Fruit fly (Drosophila melanogaster) whole organism, embryonic: ENCODE results near the gene RhoGAP5A.

Experiments used
- BtbVII ChIP-seq: fragments of 200-800 bp; sonication (Bioruptor generic); optimal IDR thresholded peaks from 3 replicates; lab custom pipeline; 2017; ENCODE audit warnings: missing biosample characterization, mild to moderate bottlenecking, missing genetic modification characterization
- CG10565 ChIP-seq: fragments of 200-800 bp; sonication (Bioruptor generic); optimal IDR thresholded peaks from 3 replicates; lab custom pipeline; 2016; ENCODE audit warnings: missing biosample characterization, mild to moderate bottlenecking, missing genetic modification characterization
- CG11093 ChIP-seq: fragments of 200-800 bp; sonication (Bioruptor generic); IDR thresholded peaks from 3 replicates; pipeline ENCODE4 v1.3.6; 2022; ENCODE audit warnings: missing biosample characterization, missing genetic modification characterization
- CG13894 ChIP-seq: fragments of 200-800 bp; sonication (Bioruptor generic); optimal IDR thresholded peaks from 3 replicates; lab custom pipeline; 2018; ENCODE audit warnings: missing biosample characterization, mild to moderate bottlenecking, missing genetic modification characterization, moderate library complexity
- CG15479 ChIP-seq: fragments of 200-800 bp; sonication (Bioruptor generic); optimal IDR thresholded peaks from 3 replicates; lab custom pipeline; 2019; ENCODE audit warnings: missing biosample characterization, mild to moderate bottlenecking, missing genetic modification characterization, moderate library complexity
- CG1603 ChIP-seq: fragments of 200-800 bp; sonication (Bioruptor generic); optimal IDR thresholded peaks from 2 replicates; lab custom pipeline; 2019; ENCODE audit warnings: missing biosample characterization, mild to moderate bottlenecking, missing genetic modification characterization, moderate library complexity
- CG17186 ChIP-seq: fragments of 200-800 bp; sonication (Bioruptor generic); optimal IDR thresholded peaks from 3 replicates; lab custom pipeline; 2017; ENCODE audit warnings: missing biosample characterization, missing genetic modification reagents, missing genetic modification characterization
- CG17328 ChIP-seq: fragments of 200-800 bp; sonication (Bioruptor generic); IDR thresholded peaks from 2 replicates; pipeline ENCODE4 v1.3.6; 2022; ENCODE audit warnings: missing biosample characterization, missing genetic modification characterization
- CG1792 ChIP-seq: fragments of 200-800 bp; sonication (Bioruptor generic); optimal IDR thresholded peaks from 2 replicates; lab custom pipeline; 2016; ENCODE audit warnings: missing biosample characterization, missing genetic modification characterization
- CG18619 ChIP-seq: fragments of 200-800 bp; sonication (Bioruptor generic); optimal IDR thresholded peaks from 3 replicates; lab custom pipeline; 2017; ENCODE audit warnings: missing biosample characterization, mild to moderate bottlenecking, missing genetic modification characterization
- CG3407 ChIP-seq: fragments of 200-800 bp; sonication (Bioruptor generic); optimal IDR thresholded peaks from 2 replicates; lab custom pipeline; 2018; ENCODE audit warnings: missing biosample characterization, mild to moderate bottlenecking, missing genetic modification characterization
- CG5245 ChIP-seq: fragments of 200-800 bp; sonication (Bioruptor generic); optimal IDR thresholded peaks from 3 replicates; lab custom pipeline; 2016; ENCODE audit warnings: missing biosample characterization, missing genetic modification characterization
- CG6791 ChIP-seq: fragments of 200-800 bp; sonication (Bioruptor generic); IDR thresholded peaks from 3 replicates; pipeline ENCODE4 v1.3.6; 2022; ENCODE audit warnings: missing biosample characterization, missing genetic modification characterization; ENCODE audit not compliant: partially characterized antibody
- CG6813 ChIP-seq: fragments of 200-800 bp; sonication (Bioruptor generic); optimal IDR thresholded peaks from 2 replicates; lab custom pipeline; 2017; ENCODE audit warnings: missing biosample characterization, missing genetic modification characterization, mild to moderate bottlenecking, moderate library complexity, missing genetic modification reagents
- CG7372 ChIP-seq: fragments of 200-800 bp; sonication (Bioruptor generic); IDR thresholded peaks from 2 replicates; pipeline ENCODE4 v1.3.6; 2022; ENCODE audit warnings: missing biosample characterization, missing genetic modification characterization
- CG7556 ChIP-seq: fragments of 200-800 bp; sonication (Bioruptor generic); optimal IDR thresholded peaks from 2 replicates; lab custom pipeline; 2017; ENCODE audit warnings: missing biosample characterization, mild to moderate bottlenecking, missing genetic modification characterization
- CG7786 ChIP-seq: fragments of 200-800 bp; sonication (Bioruptor generic); optimal IDR thresholded peaks from 2 replicates; lab custom pipeline; 2016; ENCODE audit warnings: missing biosample characterization, missing genetic modification characterization
- CG8478 ChIP-seq: fragments of >200 bp; optimal IDR thresholded peaks from 2 replicates; lab custom pipeline; 2018
- CG9817 ChIP-seq: fragments of 200-800 bp; sonication (Bioruptor generic); optimal IDR thresholded peaks from 2 replicates; lab custom pipeline; 2018; ENCODE audit warnings: missing biosample characterization, mild to moderate bottlenecking, missing genetic modification characterization, moderate library complexity
- D19B ChIP-seq: fragments of 200-800 bp; sonication (Bioruptor generic); optimal IDR thresholded peaks from 2 replicates; lab custom pipeline; 2017; ENCODE audit warnings: missing biosample characterization, mild to moderate bottlenecking, missing genetic modification characterization
- Eip74EF ChIP-seq, 2 experiments: fragments of 200-800 bp in 1 of 2; fragments of >200 bp in 1 of 2; sonication (Bioruptor generic) in 1 of 2; optimal IDR thresholded peaks; 2 replicates each; lab custom pipeline; 2017 to 2019; ENCODE audit warnings: missing biosample characterization in 2 of 2, missing genetic modification characterization in 2 of 2, mild to moderate bottlenecking in 1 of 2, moderate library complexity in 1 of 2
- H15 ChIP-seq: fragments of 200-800 bp; sonication (Bioruptor generic); IDR thresholded peaks from 3 replicates; pipeline ENCODE4 v1.3.6; 2022; ENCODE audit warnings: missing biosample characterization, missing genetic modification characterization
- HmgZ ChIP-seq: fragments of 200-800 bp; sonication (Bioruptor generic); optimal IDR thresholded peaks from 2 replicates; lab custom pipeline; 2018; ENCODE audit warnings: missing biosample characterization, mild to moderate bottlenecking, missing genetic modification characterization
- Hmr ChIP-seq: fragments of 200-800 bp; sonication (Bioruptor generic); optimal IDR thresholded peaks from 3 replicates; lab custom pipeline; 2017; ENCODE audit warnings: mild to moderate bottlenecking, missing biosample characterization, missing genetic modification reagents, missing genetic modification characterization
- Mrtf ChIP-seq: fragments of 200-800 bp; sonication (Bioruptor generic); IDR thresholded peaks from 3 replicates; pipeline ENCODE4 v1.3.6; 2022; ENCODE audit warnings: missing biosample characterization, missing genetic modification characterization
- Nf-YC ChIP-seq: fragments of 200-800 bp; optimal IDR thresholded peaks from 3 replicates; lab custom pipeline; 2019; ENCODE audit warnings: missing biosample characterization, mild to moderate bottlenecking, missing genetic modification characterization, moderate library complexity
- NfI ChIP-seq: fragments of 200-800 bp; sonication (Bioruptor generic); optimal IDR thresholded peaks from 3 replicates; lab custom pipeline; 2018; ENCODE audit warnings: missing biosample characterization, mild to moderate bottlenecking, missing genetic modification characterization, moderate library complexity
- Oaz ChIP-seq: fragments of 200-800 bp; sonication (Bioruptor generic); IDR thresholded peaks from 2 replicates; pipeline ENCODE4 v1.3.6; 2022; ENCODE audit warnings: missing biosample characterization, missing genetic modification characterization
- Sin3A ChIP-seq: fragments of >200 bp; optimal IDR thresholded peaks from 2 replicates; lab custom pipeline; 2018
- Sry-β ChIP-seq: fragments of 200-800 bp; sonication (Bioruptor generic); optimal IDR thresholded peaks from 2 replicates; lab custom pipeline; 2018; ENCODE audit warnings: missing biosample characterization, mild to moderate bottlenecking, missing genetic modification characterization, moderate library complexity
- bab2 ChIP-seq: fragments of 200-800 bp; sonication (Bioruptor generic); optimal IDR thresholded peaks from 2 replicates; lab custom pipeline; 2016; ENCODE audit warnings: missing biosample characterization, missing genetic modification characterization
- chinmo ChIP-seq: fragments of 200-800 bp; sonication (Bioruptor generic); IDR thresholded peaks from 4 replicates; pipeline ENCODE4 v1.3.6; 2022; ENCODE audit warnings: missing biosample characterization, missing genetic modification characterization; ENCODE audit not compliant: partially characterized antibody
- chn ChIP-seq: fragments of 200-800 bp; sonication (Bioruptor generic); optimal IDR thresholded peaks from 2 replicates; lab custom pipeline; 2016; ENCODE audit warnings: missing biosample characterization, missing genetic modification characterization
- crc ChIP-seq: fragments of 200-800 bp; sonication (Bioruptor generic); optimal IDR thresholded peaks from 2 replicates; lab custom pipeline; 2016; ENCODE audit warnings: missing biosample characterization, missing genetic modification characterization
- dimm ChIP-seq: fragments of 200-800 bp; sonication (Bioruptor generic); IDR thresholded peaks from 2 replicates; pipeline ENCODE4 v1.3.6; 2022; ENCODE audit warnings: missing biosample characterization, missing genetic modification characterization
- disco-r ChIP-seq: fragments of 200-800 bp; sonication (Bioruptor generic); optimal IDR thresholded peaks from 2 replicates; lab custom pipeline; 2016; ENCODE audit warnings: missing biosample characterization, missing genetic modification characterization
- dm ChIP-seq: fragments of 200-800 bp; sonication (Bioruptor generic); optimal IDR thresholded peaks from 3 replicates; lab custom pipeline; 2016; ENCODE audit warnings: missing biosample characterization, missing genetic modification characterization
- fru ChIP-seq: fragments of >200 bp; optimal IDR thresholded peaks from 2 replicates; lab custom pipeline; 2017
- lbe ChIP-seq: fragments of 200-800 bp; sonication (Bioruptor generic); optimal IDR thresholded peaks from 2 replicates; lab custom pipeline; 2016; ENCODE audit warnings: missing biosample characterization, mild to moderate bottlenecking, missing genetic modification characterization
- mirr ChIP-seq: fragments of 200-800 bp; sonication (Bioruptor generic); optimal IDR thresholded peaks from 3 replicates; lab custom pipeline; 2018; ENCODE audit warnings: missing biosample characterization, mild to moderate bottlenecking, missing genetic modification characterization
- oc ChIP-seq: fragments of 200-800 bp; sonication (Bioruptor generic); optimal IDR thresholded peaks from 2 replicates; lab custom pipeline; 2018; ENCODE audit warnings: missing biosample characterization, mild to moderate bottlenecking, missing genetic modification characterization, moderate library complexity
- otp ChIP-seq: fragments of 200-800 bp; sonication (Bioruptor generic); IDR thresholded peaks from 3 replicates; pipeline ENCODE4, ENCODE4 v1.3.6; 2022; ENCODE audit warnings: missing biosample characterization, missing genetic modification characterization
- pb ChIP-seq: fragments of 200-800 bp; sonication (Bioruptor generic); optimal IDR thresholded peaks from 3 replicates; lab custom pipeline; 2016; ENCODE audit warnings: missing biosample characterization, missing genetic modification characterization
- phol ChIP-seq: fragments of 200-800 bp; sonication (Bioruptor generic); optimal IDR thresholded peaks from 3 replicates; lab custom pipeline; 2018; ENCODE audit warnings: missing biosample characterization, mild to moderate bottlenecking, missing genetic modification characterization, moderate library complexity
- pita ChIP-seq: fragments of 200-800 bp; sonication (Bioruptor generic); optimal IDR thresholded peaks from 2 replicates; lab custom pipeline; 2017; ENCODE audit warnings: missing biosample characterization, mild to moderate bottlenecking, missing genetic modification characterization
- pzg ChIP-seq: fragments of 200-800 bp; sonication (Bioruptor generic); optimal IDR thresholded peaks from 3 replicates; lab custom pipeline; 2018; ENCODE audit warnings: missing biosample characterization, mild to moderate bottlenecking, missing genetic modification characterization, moderate library complexity
- sqz ChIP-seq: fragments of 200-800 bp; sonication (Bioruptor generic); optimal IDR thresholded peaks from 3 replicates; lab custom pipeline; 2018; ENCODE audit warnings: missing biosample characterization, mild to moderate bottlenecking, missing genetic modification characterization
- ttk ChIP-seq: fragments of 200-800 bp; sonication (Bioruptor generic); IDR thresholded peaks from 2 replicates; pipeline ENCODE4 v2.1.2; 2022; ENCODE audit warnings: missing biosample characterization, missing genetic modification characterization
- tx ChIP-seq: fragments of 200-800 bp; sonication (Bioruptor generic); optimal IDR thresholded peaks from 2 replicates; lab custom pipeline; 2016; ENCODE audit warnings: missing biosample characterization, missing genetic modification characterization
- usp ChIP-seq: fragments of >200 bp; optimal IDR thresholded peaks from 2 replicates; lab custom pipeline; 2017; ENCODE audit warnings: missing biosample characterization, missing genetic modification characterization
- wdn ChIP-seq: fragments of 200-800 bp; sonication (Bioruptor generic); IDR thresholded peaks from 2 replicates; pipeline ENCODE4 v1.3.6; 2022; ENCODE audit warnings: missing biosample characterization, missing genetic modification characterization
- z ChIP-seq: fragments of 200-800 bp; sonication (Bioruptor generic); IDR thresholded peaks from 3 replicates; pipeline ENCODE4 v1.3.6; 2022; ENCODE audit warnings: missing biosample characterization, missing genetic modification characterization

RhoGAP5A gene

dm6 chrX:5665902-5666301 lies 47.3 kb upstream of the RhoGAP5A start, which contains the start of the genes Sirt4 and CG4119 (continued):
- TF ChIP-seq Mrtf (GFP tag; lab: Robert Waterston, UW) (no peak), Nf-YC (tag; lab: Kevin White, UChicago) (peak; percentile 30), CG17328 (GFP tag; lab: Robert Waterston, UW) (no peak), CG18619 (GFP tag; lab: Kevin White, UChicago) (no peak), BtbVII (GFP tag; lab: Kevin White, UChicago) (no peak), z (no peak), bab2 (GFP tag; lab: Kevin White, UChicago) (no peak), pzg (GFP tag; lab: Kevin White, UChicago) (peak; percentile 93), CG1603 (peak; percentile 69), mirr (GFP tag; lab: Kevin White, UChicago) (peak; percentile 19), Hmr (GFP tag; lab: Kevin White, UChicago) (peak; percentile 40), dimm (no peak), chinmo (peak; percentile 91; the same call in 3 of the 4 replicates), CG10565 (no peak), CG7372 (GFP tag; lab: Robert Waterston, UW) (no peak; the same call in 1 of the 2 replicates), fru (lab: Kevin White, UChicago) (no peak), D19B (GFP tag; lab: Kevin White, UChicago) (no peak), usp (no peak), NfI (GFP tag; lab: Kevin White, UChicago) (no peak), sqz (GFP tag; lab: Kevin White, UChicago) (no peak), H15 (GFP tag; lab: Robert Waterston, UW) (peak; percentile 30; the same call in 1 of the 3 replicates), CG7556 (no peak), Sin3A (peak; percentile 68), oc (tag; lab: Kevin White, UChicago) (peak; percentile 17), ttk (GFP tag; lab: Robert Waterston, UW) (no peak), Oaz (GFP tag; lab: Robert Waterston, UW) (no peak), CG8478 (lab: Kevin White, UChicago) (peak; percentile 30), lbe (no peak), chn (no peak), CG5245 (no peak), CG13894 (peak; percentile 20), CG7786 (peak; percentile 19), CG6791 (GFP tag; lab: Robert Waterston, UW) (peak; percentile 98), CG11093 (GFP tag; lab: Robert Waterston, UW) (no peak), Sry-β (peak; percentile 11), CG3407 (GFP tag; lab: Kevin White, UChicago) (no peak), phol (tag; lab: Kevin White, UChicago) (peak; percentile 52), wdn (GFP tag; lab: Robert Waterston, UW) (no peak), CG15479 (GFP tag; lab: Kevin White, UChicago) (no peak), HmgZ (peak; percentile 41), CG17186 (GFP tag; lab: Kevin White, UChicago) (peak; percentile 57), crc (GFP tag; lab: Kevin White, UChicago) (no peak), otp (no peak), CG9817 (tag; lab: Kevin White, UChicago) (no peak), disco-r (GFP tag; lab: Kevin White, UChicago) (no peak), pita (GFP tag; lab: Kevin White, UChicago) (no peak), pb (GFP tag; lab: Kevin White, UChicago) (no peak), dm (GFP tag; lab: Kevin White, UChicago) (peak; percentile 64), CG6813 (no peak), tx (GFP tag; lab: Kevin White, UChicago) (peak; percentile 26), Eip74EF (GFP tag; optimal IDR thresholded peaks at IDR 0.05; lab: Kevin White, UChicago) (no peak), CG1792 (peak; percentile 12)
